Fruit fly (Drosophila melanogaster): ENCODE data around the gene kis.
A peak's percentile ranks its signal among the peaks of the same experiment; 100 is the strongest.

kis gene

dm6 chr2L:247432-247831 is 3.2 kb downstream of the kis start:
- TF ChIP-seq Sin3A (optimal IDR thresholded peaks at IDR 0.05) = no peak
- no peak for TF ChIP-seq insv (optimal IDR thresholded peaks at IDR 0.05)
- TF ChIP-seq Myc (optimal IDR thresholded peaks at IDR 0.05) = no peak
- TF ChIP-seq h (optimal IDR thresholded peaks at IDR 0.05) = no peak
- TF ChIP-seq ttk (optimal IDR thresholded peaks at IDR 0.05) = no peak
- TF ChIP-seq psq (optimal IDR thresholded peaks at IDR 0.05) = no peak

- TF ChIP-seq Myc (optimal IDR thresholded peaks at IDR 0.05) (no peak), psq (optimal IDR thresholded peaks at IDR 0.05) (peak; percentile 80)
Observed at dm6 chr2L:246656-247340, 3.8 kb downstream of the kis start.

dm6 chr2L:244559-244958 is 6.1 kb downstream of the kis start:
- TF ChIP-seq Myc (optimal IDR thresholded peaks at IDR 0.05) (no peak), insv (optimal IDR thresholded peaks at IDR 0.05) (no peak), Sin3A (optimal IDR thresholded peaks at IDR 0.05) (no peak), h (optimal IDR thresholded peaks at IDR 0.05) (no peak), ttk (optimal IDR thresholded peaks at IDR 0.05) (no peak), psq (optimal IDR thresholded peaks at IDR 0.05) (no peak)

- TF ChIP-seq ttk (optimal IDR thresholded peaks at IDR 0.05) (no peak), psq (optimal IDR thresholded peaks at IDR 0.05) (no peak), Sin3A (optimal IDR thresholded peaks at IDR 0.05) (no peak), insv (optimal IDR thresholded peaks at IDR 0.05) (no peak), Myc (optimal IDR thresholded peaks at IDR 0.05) (no peak), h (optimal IDR thresholded peaks at IDR 0.05) (no peak)
Observed at dm6 chr2L:243819-244218, 6.8 kb downstream of the kis start.

- TF ChIP-seq h (optimal IDR thresholded peaks at IDR 0.05) (no peak), Sin3A (optimal IDR thresholded peaks at IDR 0.05) (no peak), psq (optimal IDR thresholded peaks at IDR 0.05) (no peak), insv (optimal IDR thresholded peaks at IDR 0.05) (no peak), ttk (optimal IDR thresholded peaks at IDR 0.05) (no peak), Myc (optimal IDR thresholded peaks at IDR 0.05) (no peak)
Observed at dm6 chr2L:243123-243522, 7.5 kb downstream of the kis start.

- TF ChIP-seq Sin3A (optimal IDR thresholded peaks at IDR 0.05) (no peak), Myc (optimal IDR thresholded peaks at IDR 0.05) (no peak), psq (optimal IDR thresholded peaks at IDR 0.05) (no peak), h (optimal IDR thresholded peaks at IDR 0.05) (no peak), ttk (optimal IDR thresholded peaks at IDR 0.05) (no peak), insv (optimal IDR thresholded peaks at IDR 0.05) (no peak)
Observed at dm6 chr2L:241415-241814, 9.2 kb downstream of the kis start.

- no peak for TF ChIP-seq psq (optimal IDR thresholded peaks at IDR 0.05)
- TF ChIP-seq Myc (optimal IDR thresholded peaks at IDR 0.05) = no peak
- TF ChIP-seq ttk (optimal IDR thresholded peaks at IDR 0.05) = no peak
- TF ChIP-seq Sin3A (optimal IDR thresholded peaks at IDR 0.05) = no peak
- no peak for TF ChIP-seq insv (optimal IDR thresholded peaks at IDR 0.05)
- TF ChIP-seq h (optimal IDR thresholded peaks at IDR 0.05) = no peak
Observed at dm6 chr2L:240176-240769, 10.3 kb downstream of the kis start.

- no peak for TF ChIP-seq h (optimal IDR thresholded peaks at IDR 0.05)
- no peak for TF ChIP-seq insv (optimal IDR thresholded peaks at IDR 0.05)
- TF ChIP-seq ttk (optimal IDR thresholded peaks at IDR 0.05) = no peak
- TF ChIP-seq psq (optimal IDR thresholded peaks at IDR 0.05) = no peak
- no peak for TF ChIP-seq Sin3A (optimal IDR thresholded peaks at IDR 0.05)
- no peak for TF ChIP-seq Myc (optimal IDR thresholded peaks at IDR 0.05)
Observed at dm6 chr2L:232187-232586, 18.4 kb downstream of the kis start, which contains the start of gene CG13693. TSS of gene CG13693 (plus strand) at chr2L:232487.

dm6 chr2L:228246-228645 is 22.4 kb downstream of the kis start:
- TF ChIP-seq h (optimal IDR thresholded peaks at IDR 0.05) (no peak), ttk (optimal IDR thresholded peaks at IDR 0.05) (no peak), Sin3A (optimal IDR thresholded peaks at IDR 0.05) (no peak), Myc (optimal IDR thresholded peaks at IDR 0.05) (no peak), psq (optimal IDR thresholded peaks at IDR 0.05) (no peak), insv (optimal IDR thresholded peaks at IDR 0.05) (no peak)

dm6 chr2L:225386-225682 is 25.3 kb downstream of the kis start:
- no peak for TF ChIP-seq psq (optimal IDR thresholded peaks at IDR 0.05)
- TF ChIP-seq ttk (optimal IDR thresholded peaks at IDR 0.05) = no peak
- no peak for TF ChIP-seq Sin3A (optimal IDR thresholded peaks at IDR 0.05)
- no peak for TF ChIP-seq Myc (optimal IDR thresholded peaks at IDR 0.05)
- no peak for TF ChIP-seq insv (optimal IDR thresholded peaks at IDR 0.05)
- TF ChIP-seq h (optimal IDR thresholded peaks at IDR 0.05) = no peak

dm6 chr2L:224599-225385 is 25.8 kb downstream of the kis start:
- TF ChIP-seq Myc (optimal IDR thresholded peaks at IDR 0.05) = no peak
- no peak for TF ChIP-seq psq (optimal IDR thresholded peaks at IDR 0.05)
- no peak for TF ChIP-seq ttk (optimal IDR thresholded peaks at IDR 0.05)
- TF ChIP-seq h (optimal IDR thresholded peaks at IDR 0.05) = no peak
- no peak for TF ChIP-seq Sin3A (optimal IDR thresholded peaks at IDR 0.05)
- no peak for TF ChIP-seq insv (optimal IDR thresholded peaks at IDR 0.05)

- TF ChIP-seq Sin3A (optimal IDR thresholded peaks at IDR 0.05) = no peak
- TF ChIP-seq ttk (optimal IDR thresholded peaks at IDR 0.05) = no peak
- no peak for TF ChIP-seq h (optimal IDR thresholded peaks at IDR 0.05)
- TF ChIP-seq insv (optimal IDR thresholded peaks at IDR 0.05) = no peak
- TF ChIP-seq psq (optimal IDR thresholded peaks at IDR 0.05) = no peak
- no peak for TF ChIP-seq Myc (optimal IDR thresholded peaks at IDR 0.05)
Observed at dm6 chr2L:223867-224598, 26.6 kb downstream of the kis start.
